Fruit fly (Drosophila melanogaster) whole organism: Measurements from ENCODE around the gene Capr.

Source experiments
- CG8478 ChIP-seq: fragments of >200 bp; optimal IDR thresholded peaks from 2 replicates; lab custom pipeline; 2018; ENCODE audit warnings: inconsistent platforms
- Dll ChIP-seq: fragments of >200 bp; optimal IDR thresholded peaks from 2 replicates; lab custom pipeline; 2017
- EcR ChIP-seq, 2 experiments: fragments of >200 bp; optimal IDR thresholded peaks; 2 replicates each; lab custom pipeline; 2017; ENCODE audit warnings: missing biosample characterization in 2 of 2, missing genetic modification characterization in 2 of 2, missing genetic modification reagents in 2 of 2
- pan ChIP-seq: fragments of >200 bp; optimal IDR thresholded peaks from 2 replicates; lab custom pipeline; 2017
- psq ChIP-seq: fragments of >200 bp; optimal IDR thresholded peaks from 2 replicates; lab custom pipeline; 2017
- usp ChIP-seq: fragments of >200 bp; optimal IDR thresholded peaks from 2 replicates; lab custom pipeline; 2017; ENCODE audit warnings: missing biosample characterization, missing genetic modification characterization, mixed read lengths

DNA sequence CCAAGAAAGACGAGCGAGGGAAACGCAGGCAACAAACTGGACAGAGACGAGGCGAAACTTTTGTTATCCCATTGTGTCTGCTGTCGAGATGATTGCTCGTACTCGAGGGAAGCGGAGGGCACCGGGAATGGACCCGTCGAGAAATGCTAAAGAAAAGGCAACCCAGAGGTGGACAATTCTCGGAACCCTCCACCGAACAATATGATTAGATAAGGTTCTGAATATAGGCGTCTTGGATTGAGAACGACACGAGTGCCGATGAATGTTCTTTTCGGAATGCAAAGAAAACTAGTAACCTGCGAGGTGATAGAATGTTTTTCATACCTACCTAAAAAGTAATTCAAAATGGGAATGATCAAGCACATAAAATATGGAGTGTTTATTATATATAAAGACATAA, 43.2 kb downstream of the Capr start:
- TF ChIP-seq psq (no peak), Dll (no peak), usp (GFP tag; lab: Kevin White, UChicago) (no peak), CG8478 (lab: Kevin White, UChicago) (no peak), pan (lab: Kevin White, UChicago) (no peak), EcR (GFP tag; optimal IDR thresholded peaks at IDR 0.05; lab: Kevin White, UChicago) (no peak)
